Fruit fly (Drosophila melanogaster): ENCODE results near the gene Trs20.
A peak's percentile ranks its signal among the peaks of the same experiment; 100 is the strongest.

Trs20 gene

dm6 chr3L:16166998-16167344, 35.5 kb upstream of the Trs20 start:
- no peak for TF ChIP-seq lola (GFP tag; optimal IDR thresholded peaks at IDR 0.05)
- no peak for TF ChIP-seq tai (GFP tag; optimal IDR thresholded peaks at IDR 0.05)
- TF ChIP-seq CG32264 (GFP tag; optimal IDR thresholded peaks at IDR 0.05), result no peak
- no peak for TF ChIP-seq psq (GFP tag; optimal IDR thresholded peaks at IDR 0.05)
- TF ChIP-seq N (GFP tag; optimal IDR thresholded peaks at IDR 0.05), result no peak

DNA sequence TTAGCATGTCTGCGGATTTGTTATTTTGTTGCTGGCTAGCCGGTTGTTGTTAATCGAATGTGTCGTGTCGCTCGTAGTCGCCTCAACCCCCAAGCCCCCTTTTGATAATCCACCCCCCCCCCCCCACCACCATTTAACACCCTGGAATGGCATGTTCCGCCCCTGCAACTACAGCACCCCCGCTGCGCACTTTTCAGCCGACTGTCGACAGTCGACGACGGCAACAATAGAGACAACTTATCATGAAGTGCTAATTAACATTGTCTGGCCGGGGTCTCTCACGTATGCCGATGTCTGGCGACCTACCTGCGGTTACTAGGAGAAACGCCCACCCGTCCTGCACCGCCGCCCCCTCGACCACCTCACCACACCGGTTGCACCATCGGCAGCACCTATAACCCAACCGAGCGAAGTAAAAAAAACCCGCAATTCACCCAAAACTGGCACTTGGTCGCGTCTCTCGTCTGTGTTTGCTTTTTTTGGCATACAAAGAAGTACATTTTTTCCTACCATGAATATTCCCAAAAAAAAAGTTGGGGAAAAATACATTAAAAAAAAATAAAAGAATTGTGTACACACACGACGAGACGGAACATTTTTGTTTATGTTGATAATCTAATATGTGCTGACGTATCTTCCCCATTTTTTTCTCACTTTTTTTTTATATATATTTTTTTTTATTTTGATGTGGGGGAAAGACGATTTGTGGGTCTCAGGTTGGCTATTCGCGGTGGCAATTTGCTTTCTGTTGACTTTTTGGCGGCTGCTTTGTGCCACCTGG, 35.0 kb upstream of the Trs20 start:
- TF ChIP-seq pan (optimal IDR thresholded peaks at IDR 0.05) (no peak), Jra (GFP tag; optimal IDR thresholded peaks at IDR 0.05) (no peak), OdsH (GFP tag; optimal IDR thresholded peaks at IDR 0.05) (peak; percentile 2), Vsx2 (GFP tag; optimal IDR thresholded peaks at IDR 0.05; ENCODE audit: partially characterized antibody) (peak; percentile 2), fru (GFP tag; optimal IDR thresholded peaks at IDR 0.05) (peak; percentile 5), Hr83 (GFP tag; optimal IDR thresholded peaks at IDR 0.05; ENCODE audit: poor library complexity, severe bottlenecking) (no peak), Dfd (GFP tag; optimal IDR thresholded peaks at IDR 0.05) (no peak), Rel (GFP tag; optimal IDR thresholded peaks at IDR 0.05) (no peak), Rel (tag; optimal IDR thresholded peaks at IDR 0.05) (peak; percentile 30), lola (GFP tag; optimal IDR thresholded peaks at IDR 0.05) (no peak), h (GFP tag; optimal IDR thresholded peaks at IDR 0.05) (peak; percentile 8), rgr (GFP tag; optimal IDR thresholded peaks at IDR 0.05) (no peak), br (GFP tag; optimal IDR thresholded peaks at IDR 0.05) (peak; percentile 29), GATAd (GFP tag; optimal IDR thresholded peaks at IDR 0.05) (no peak), sage (GFP tag; optimal IDR thresholded peaks at IDR 0.05) (no peak), Sp1 (GFP tag; optimal IDR thresholded peaks at IDR 0.05) (peak; percentile 31), dsf (GFP tag; optimal IDR thresholded peaks at IDR 0.05; ENCODE audit: borderline replicate concordance) (no peak)

dm6 chr3L:16165356-16166168, 34.1 kb upstream of the Trs20 start:
- TF ChIP-seq fru (GFP tag; optimal IDR thresholded peaks at IDR 0.05) (peak; percentile 78), sage (GFP tag; optimal IDR thresholded peaks at IDR 0.05) (peak; percentile 47), HLH106 (tag; optimal IDR thresholded peaks at IDR 0.05) (peak; percentile 49), Rel (GFP tag; optimal IDR thresholded peaks at IDR 0.05) (no peak), Rel (tag; optimal IDR thresholded peaks at IDR 0.05) (peak; percentile 46), br (GFP tag; optimal IDR thresholded peaks at IDR 0.05) (peak; percentile 76), woc (GFP tag; optimal IDR thresholded peaks at IDR 0.05) (peak; percentile 60), Vsx2 (GFP tag; optimal IDR thresholded peaks at IDR 0.05; ENCODE audit: partially characterized antibody) (no peak), sv (GFP tag; optimal IDR thresholded peaks at IDR 0.05) (peak; percentile 4), dl (GFP tag; optimal IDR thresholded peaks at IDR 0.05; ENCODE audit: insufficient read depth in 1 of 2, partially characterized antibody in 2 of 2) (no peak), rgr (GFP tag; optimal IDR thresholded peaks at IDR 0.05) (peak; percentile 78), jim (GFP tag; optimal IDR thresholded peaks at IDR 0.05) (peak; percentile 15), GATAd (GFP tag; optimal IDR thresholded peaks at IDR 0.05) (no peak), N (GFP tag; optimal IDR thresholded peaks at IDR 0.05) (no peak), Jra (GFP tag; optimal IDR thresholded peaks at IDR 0.05) (peak; percentile 15), Hr83 (GFP tag; optimal IDR thresholded peaks at IDR 0.05; ENCODE audit: poor library complexity, severe bottlenecking) (no peak), ey (GFP tag; optimal IDR thresholded peaks at IDR 0.05) (peak; percentile 85), Dif (GFP tag; optimal IDR thresholded peaks at IDR 0.05; ENCODE audit: partially characterized antibody) (no peak), psq (GFP tag; optimal IDR thresholded peaks at IDR 0.05) (peak; percentile 62), dmrt93B (GFP tag; optimal IDR thresholded peaks at IDR 0.05) (peak; percentile 41), Mio (GFP tag; optimal IDR thresholded peaks at IDR 0.05) (no peak), dsf (GFP tag; optimal IDR thresholded peaks at IDR 0.05; ENCODE audit: borderline replicate concordance) (no peak), CG32264 (GFP tag; optimal IDR thresholded peaks at IDR 0.05) (peak; percentile 50), lola (GFP tag; optimal IDR thresholded peaks at IDR 0.05) (no peak), foxo (GFP tag; optimal IDR thresholded peaks at IDR 0.05) (peak in 1 of 2 experiments; percentile 81), Hr78 (GFP tag; optimal IDR thresholded peaks at IDR 0.05) (no peak), Sp1 (GFP tag; optimal IDR thresholded peaks at IDR 0.05) (peak; percentile 29), Hnf4 (GFP tag; optimal IDR thresholded peaks at IDR 0.05) (peak; percentile 90), usp (GFP tag; optimal IDR thresholded peaks at IDR 0.05) (no peak), h (GFP tag; optimal IDR thresholded peaks at IDR 0.05) (peak; percentile 81), OdsH (GFP tag; optimal IDR thresholded peaks at IDR 0.05) (peak; percentile 76), CrebA (GFP tag; optimal IDR thresholded peaks at IDR 0.05; ENCODE audit: borderline replicate concordance) (peak; percentile 77), Abd-B (GFP tag; optimal IDR thresholded peaks at IDR 0.05) (no peak)

Data from whole organism, wandering third instar larva.